Worm (Caenorhabditis elegans) whole organism, L4 larva: ENCODE results near the gene F42A9.9.
A peak's percentile ranks its signal among the peaks of the same experiment; 100 is the strongest.

Source experiments
- D1046.2 ChIP-seq: fragments of 200-800 bp; sonication (Bioruptor generic); IDR thresholded peaks from 2 replicates; pipeline ENCODE4 v1.3.6; 2022; ENCODE audit warnings: missing genetic modification characterization, missing compliant biosample characterization
- F26F4.8 ChIP-seq: fragments of 200-800 bp; sonication (Bioruptor generic); conservative IDR thresholded peaks from 2 replicates; pipeline ENCODE4 v1.3.6; 2022; ENCODE audit warnings: missing genetic modification characterization, missing compliant biosample characterization
- F37D6.2 ChIP-seq: sonication (generic microtip); optimal IDR thresholded peaks from 2 replicates; lab custom pipeline; 2016; ENCODE audit warnings: mild to moderate bottlenecking, missing genetic modification characterization, missing compliant biosample characterization
- F49E8.2 ChIP-seq: sonication (generic microtip); optimal IDR thresholded peaks from 2 replicates; lab custom pipeline; 2016; ENCODE audit warnings: missing compliant biosample characterization, mild to moderate bottlenecking, missing genetic modification characterization, borderline replicate concordance
- ZK546.5 ChIP-seq, 2 experiments: sonication (generic microtip); optimal IDR thresholded peaks; 2 replicates each; lab custom pipeline; 2017; ENCODE audit warnings: missing biosample characterization in 2 of 2, missing genetic modification characterization in 2 of 2
- aha-1 ChIP-seq: fragments of 150-350 bp; peaks from one replicate; lab custom pipeline; 2014; ENCODE audit warnings: missing biosample characterization, missing genetic modification characterization
- ceh-20 ChIP-seq: fragments of 200-800 bp; sonication (Bioruptor generic); IDR thresholded peaks from 2 replicates; pipeline ENCODE4 v1.3.6; 2022; ENCODE audit warnings: missing genetic modification reagents, missing genetic modification characterization, missing compliant biosample characterization
- ceh-32 ChIP-seq: sonication (generic microtip); optimal IDR thresholded peaks from 2 replicates; lab custom pipeline; 2016; ENCODE audit warnings: mild to moderate bottlenecking, missing genetic modification characterization, missing compliant biosample characterization; ENCODE audit not compliant: poor library complexity
- daf-12 ChIP-seq: fragments of 150-350 bp; optimal IDR thresholded peaks from 2 replicates; lab custom pipeline; 2014; ENCODE audit warnings: missing biosample characterization, missing genetic modification reagents, missing genetic modification characterization
- daf-16 ChIP-seq, 3 experiments: sonication (generic microtip); optimal IDR thresholded peaks; 2 replicates each; lab custom pipeline; 2016 to 2017; ENCODE audit warnings: missing genetic modification characterization in 3 of 3, missing genetic modification reagents in 3 of 3, mild to moderate bottlenecking in 2 of 3, missing compliant biosample characterization in 2 of 3, missing biosample characterization in 1 of 3, moderate library complexity in 1 of 3
- daf-8 ChIP-seq: fragments of 200-800 bp; sonication (Bioruptor generic); IDR thresholded peaks from 2 replicates; pipeline ENCODE4 v1.3.6; 2022; ENCODE audit warnings: missing genetic modification characterization, missing compliant biosample characterization
- dmd-8 ChIP-seq: fragments of 200-800 bp; sonication (Bioruptor generic); IDR thresholded peaks from 2 replicates; pipeline ENCODE4 v1.3.6; 2022; ENCODE audit warnings: missing genetic modification characterization, missing compliant biosample characterization
- dmd-9 ChIP-seq: fragments of 200-800 bp; sonication (Bioruptor generic); IDR thresholded peaks from 2 replicates; pipeline ENCODE4 v1.3.6; 2022; ENCODE audit warnings: missing genetic modification reagents, missing genetic modification characterization, missing compliant biosample characterization
- dve-1 ChIP-seq: sonication (generic microtip); optimal IDR thresholded peaks from 2 replicates; lab custom pipeline; 2017; ENCODE audit warnings: antibody characterized with exemption, mild to moderate bottlenecking, missing genetic modification characterization, missing compliant biosample characterization; ENCODE audit not compliant: insufficient read depth
- fos-1 ChIP-seq: fragments of 150-350 bp; optimal IDR thresholded peaks from 2 replicates; lab custom pipeline; 2014; ENCODE audit warnings: missing biosample characterization, missing genetic modification characterization
- hif-1 ChIP-seq, 2 experiments: sonication (generic microtip); optimal IDR thresholded peaks; 2 replicates each; lab custom pipeline; 2016 to 2017; ENCODE audit warnings: missing compliant biosample characterization in 2 of 2, missing genetic modification characterization in 2 of 2, missing genetic modification reagents in 2 of 2, missing genotype in 2 of 2, mild to moderate bottlenecking in 1 of 2
- hlh-11 ChIP-seq: fragments of 200-800 bp; sonication (Bioruptor generic); optimal IDR thresholded peaks from 2 replicates; lab custom pipeline; 2018; ENCODE audit warnings: mild to moderate bottlenecking, missing genetic modification characterization, missing compliant biosample characterization
- lim-7 ChIP-seq: fragments of 200-800 bp; sonication (Bioruptor generic); IDR thresholded peaks from 2 replicates; pipeline ENCODE4 v1.3.6; 2022; ENCODE audit warnings: missing genetic modification characterization, missing compliant biosample characterization
- lin-29 ChIP-seq: fragments of 200-800 bp; sonication (Bioruptor generic); IDR thresholded peaks from 2 replicates; pipeline ENCODE4 v1.3.6; 2022; ENCODE audit warnings: missing genetic modification reagents, missing genetic modification characterization, missing compliant biosample characterization
- mdl-1 ChIP-seq, 2 experiments: fragments of 150-350 bp in 1 of 2; sonication (generic microtip) in 1 of 2; optimal IDR thresholded peaks; 2 replicates each; lab custom pipeline; 2014 to 2017; ENCODE audit warnings: missing biosample characterization in 2 of 2, missing genetic modification characterization in 2 of 2
- mep-1 ChIP-seq: fragments of 150-350 bp; sonication (generic microtip); optimal IDR thresholded peaks from 3 replicates; lab custom pipeline; 2014; ENCODE audit warnings: missing biosample characterization, missing genetic modification characterization
- nhr-102 ChIP-seq: sonication (generic microtip); optimal IDR thresholded peaks from 2 replicates; lab custom pipeline; 2016; ENCODE audit warnings: mild to moderate bottlenecking, missing genetic modification characterization, moderate library complexity, missing compliant biosample characterization
- nhr-48 ChIP-seq: sonication (generic microtip); optimal IDR thresholded peaks from 2 replicates; lab custom pipeline; 2016; ENCODE audit warnings: mild to moderate bottlenecking, missing genetic modification characterization, missing compliant biosample characterization
- php-3 ChIP-seq: fragments of 200-800 bp; sonication (Bioruptor generic); IDR thresholded peaks from 2 replicates; pipeline ENCODE4 v1.3.6; 2022; ENCODE audit warnings: missing genetic modification reagents, missing genetic modification characterization, missing compliant biosample characterization
- pqm-1 ChIP-seq: sonication (generic microtip); optimal IDR thresholded peaks from 2 replicates; lab custom pipeline; 2017; ENCODE audit warnings: missing biosample characterization, missing genetic modification characterization
- saeg-2 ChIP-seq: fragments of 200-800 bp; sonication (Bioruptor generic); IDR thresholded peaks from 2 replicates; pipeline ENCODE4 v1.3.6; 2022; ENCODE audit warnings: missing genetic modification reagents, missing genetic modification characterization, missing compliant biosample characterization
- skn-1 ChIP-seq: fragments of 150-350 bp; optimal IDR thresholded peaks from 2 replicates; lab custom pipeline; 2014; ENCODE audit warnings: missing biosample characterization, missing genetic modification characterization
- spr-1 ChIP-seq: sonication (generic microtip); optimal IDR thresholded peaks from 2 replicates; lab custom pipeline; 2016; ENCODE audit warnings: mild to moderate bottlenecking, missing genetic modification characterization, missing compliant biosample characterization
- tra-1 ChIP-seq: fragments of 200-800 bp; sonication (Bioruptor generic); IDR thresholded peaks from 2 replicates; pipeline ENCODE4 v1.3.6; 2022; ENCODE audit warnings: missing genetic modification reagents, missing genetic modification characterization, missing compliant biosample characterization
- unc-130 ChIP-seq: sonication (generic microtip); optimal IDR thresholded peaks from 2 replicates; lab custom pipeline; 2016; ENCODE audit warnings: missing genetic modification reagents, missing genetic modification characterization, missing compliant biosample characterization
- unc-39 ChIP-seq: sonication (generic microtip); optimal IDR thresholded peaks from 2 replicates; lab custom pipeline; 2017; ENCODE audit warnings: missing biosample characterization, missing genetic modification characterization
- unc-62 ChIP-seq, 3 experiments: fragments of 150-350 bp in 1 of 3; sonication (generic microtip); optimal IDR thresholded peaks in 2 of 3; peaks in 1 of 3; 1 replicate in 1 of 3; 2 replicates in 2 of 3; lab custom pipeline; 2014 to 2017; ENCODE audit warnings: missing biosample characterization in 3 of 3, missing genetic modification characterization in 3 of 3, missing genetic modification reagents in 3 of 3, missing genotype in 1 of 3
- zfp-2 ChIP-seq: sonication (generic microtip); optimal IDR thresholded peaks from 2 replicates; lab custom pipeline; 2016; ENCODE audit warnings: mild to moderate bottlenecking, missing genetic modification characterization, missing compliant biosample characterization
- zfp-3 ChIP-seq: fragments of 200-800 bp; sonication (Bioruptor generic); conservative IDR thresholded peaks from 2 replicates; pipeline ENCODE4 v1.3.6; 2022; ENCODE audit warnings: missing genetic modification reagents, missing genetic modification characterization, missing compliant biosample characterization
- ztf-7 ChIP-seq: fragments of 150-350 bp; optimal IDR thresholded peaks from 2 replicates; lab custom pipeline; 2014; ENCODE audit warnings: missing biosample characterization, missing genetic modification characterization

F42A9.9 gene

DNA sequence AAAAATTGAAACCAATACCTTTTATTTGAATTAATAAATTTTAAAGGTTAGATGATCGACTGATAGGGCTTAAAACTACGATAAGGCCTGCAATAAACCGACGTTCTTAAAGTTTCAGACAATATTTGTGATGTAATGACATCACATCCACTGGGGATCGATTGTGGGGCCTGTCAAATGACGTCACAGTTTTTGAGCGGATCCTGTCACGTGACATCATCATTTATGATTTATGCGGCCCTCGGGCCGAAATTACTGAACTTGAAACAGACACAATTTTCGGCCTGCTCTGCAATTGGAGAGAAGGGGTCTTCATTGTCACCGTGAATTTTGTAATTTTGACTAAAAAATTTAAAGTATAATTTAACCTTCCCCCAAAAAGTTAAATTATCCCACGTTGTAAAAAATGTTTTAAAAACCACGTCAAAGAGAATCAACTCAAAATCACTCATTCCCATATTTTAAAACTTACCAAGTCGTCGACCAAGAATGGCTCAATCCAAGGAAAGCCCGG lies 15.5 kb upstream of the F42A9.9 start, which contains the start of gene C49C8.1:
C49C8.1 (plus strand) TSS at position 464 of the 514 bp plus-strand sequence.
- TF ChIP-seq ZK546.5 (tag; optimal IDR thresholded peaks at IDR 0.05; lab: Kevin White, UChicago) (no peak), dmd-8 (no peak), nhr-48 (tag; lab: Kevin White, UChicago) (no peak), aha-1 (tag; lab: Kevin White, UChicago) (peak; percentile 60), dmd-9 (no peak), ztf-7 (tag; lab: Kevin White, UChicago) (no peak), mdl-1 (tag; optimal IDR thresholded peaks at IDR 0.05; lab: Kevin White, UChicago) (no peak), ceh-20 (GFP tag; lab: Robert Waterston, UW) (peak; percentile 34; the same call in 1 of the 2 replicates), php-3 (GFP tag; lab: Robert Waterston, UW) (peak; percentile 72), ceh-32 (tag; lab: Kevin White, UChicago) (no peak)

DNA sequence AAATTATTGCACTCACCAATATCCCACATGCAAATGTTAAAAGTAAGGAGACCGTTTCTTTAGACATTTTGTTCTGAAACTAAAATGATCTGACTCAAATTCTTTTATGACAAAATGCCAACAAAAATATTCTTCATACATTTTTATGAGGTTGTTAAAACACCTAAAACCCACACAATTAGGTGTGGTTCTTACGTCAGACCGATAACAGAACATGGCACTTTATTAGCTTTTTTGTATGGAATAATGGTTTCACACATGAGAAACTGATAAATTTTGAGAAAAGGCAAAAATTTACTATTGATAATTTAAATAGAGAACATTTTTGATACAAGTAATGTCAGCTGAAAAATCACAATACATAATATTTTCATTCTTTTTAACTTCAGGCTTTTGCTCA lies 14.9 kb upstream of the F42A9.9 start, which contains the start of gene C49C8.5:
C49C8.5 (minus strand) TSS at position 73 of the 400 bp plus-strand sequence.
- no peak for TF ChIP-seq skn-1 (tag; lab: Kevin White, UChicago)
- TF ChIP-seq F26F4.8 = no peak
- TF ChIP-seq pqm-1 = peak; percentile 59
- TF ChIP-seq dve-1 (tag; lab: Kevin White, UChicago) = peak; percentile 10
- no peak for TF ChIP-seq daf-12 (tag; lab: Kevin White, UChicago)
- TF ChIP-seq unc-39 (tag; lab: Kevin White, UChicago) = no peak
- TF ChIP-seq lin-29 = no peak
- TF ChIP-seq daf-16 (GFP tag; optimal IDR thresholded peaks at IDR 0.05; lab: Kevin White, UChicago) = no peak
- TF ChIP-seq daf-16 (tag; optimal IDR thresholded peaks at IDR 0.05; lab: Kevin White, UChicago) = peak; percentile 15
- TF ChIP-seq php-3 (GFP tag; lab: Robert Waterston, UW) = peak; percentile 84
- no peak for TF ChIP-seq daf-8 (GFP tag; lab: Robert Waterston, UW)
- TF ChIP-seq hif-1 (tag; optimal IDR thresholded peaks at IDR 0.05; lab: Kevin White, UChicago) = no peak

ce11 chrIV:8651835-8652234 lies 13.2 kb upstream of the F42A9.9 start, which contains the start of gene C49C8.8:
Gene C49C8.8, plus strand, starts transcription at chrIV:8652135.
- TF ChIP-seq unc-130 (GFP tag; lab: Kevin White, UChicago) = no peak
- TF ChIP-seq tra-1 (GFP tag; lab: Robert Waterston, UW) = no peak
- no peak for TF ChIP-seq mep-1
- no peak for TF ChIP-seq lin-29
- TF ChIP-seq zfp-3 (GFP tag; lab: Robert Waterston, UW) = no peak
- no peak for TF ChIP-seq mdl-1 (tag; optimal IDR thresholded peaks at IDR 0.05; lab: Kevin White, UChicago)
- TF ChIP-seq spr-1 (tag; lab: Kevin White, UChicago) = no peak
- no peak for TF ChIP-seq unc-62 (GFP tag; optimal IDR thresholded peaks at IDR 0.05 in 1 of 2; lab: Kevin White, UChicago)
- no peak for TF ChIP-seq unc-62 (tag; optimal IDR thresholded peaks at IDR 0.05; lab: Kevin White, UChicago)
- TF ChIP-seq nhr-102 = no peak
- no peak for TF ChIP-seq zfp-2 (tag; lab: Kevin White, UChicago)
- TF ChIP-seq D1046.2 (GFP tag; lab: Robert Waterston, UW) = no peak
- no peak for TF ChIP-seq php-3 (GFP tag; lab: Robert Waterston, UW)
- no peak for TF ChIP-seq F49E8.2
- TF ChIP-seq fos-1 (tag; lab: Kevin White, UChicago) = no peak
- TF ChIP-seq ZK546.5 (tag; optimal IDR thresholded peaks at IDR 0.05; lab: Kevin White, UChicago) = no peak
- TF ChIP-seq saeg-2 (GFP tag; lab: Robert Waterston, UW) = no peak
- no peak for TF ChIP-seq hlh-11
- TF ChIP-seq lim-7 (GFP tag; lab: Robert Waterston, UW) = no peak
- TF ChIP-seq F37D6.2 (tag; lab: Kevin White, UChicago) = no peak
